Fruit fly (Drosophila melanogaster): ENCODE measurements around the gene CG9706.
A peak's percentile ranks its signal among the peaks of the same experiment; 100 is the strongest.

The CG9706 gene

DNA sequence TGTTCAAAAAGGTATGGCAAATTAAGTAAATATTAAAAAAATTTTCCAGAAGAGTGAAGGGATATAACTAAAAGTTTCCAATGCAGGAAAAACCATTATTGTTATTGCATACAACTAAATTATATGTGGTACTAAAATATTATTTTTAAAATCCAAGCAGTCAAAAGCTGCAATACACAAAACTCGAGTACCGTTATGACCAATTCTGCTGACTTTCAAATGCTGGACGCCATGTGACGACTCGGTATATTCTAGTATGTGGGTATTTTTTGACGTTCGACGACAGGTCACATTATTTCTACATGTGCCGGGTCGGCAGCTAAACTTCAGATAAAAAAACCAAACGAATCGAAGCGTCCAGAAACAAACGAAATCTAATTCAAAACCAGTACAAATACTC is 25.3 kb downstream of the CG9706 start:
- TF ChIP-seq usp (GFP tag; optimal IDR thresholded peaks at IDR 0.05) (no peak), CG8478 (optimal IDR thresholded peaks at IDR 0.05) (no peak)

DNA sequence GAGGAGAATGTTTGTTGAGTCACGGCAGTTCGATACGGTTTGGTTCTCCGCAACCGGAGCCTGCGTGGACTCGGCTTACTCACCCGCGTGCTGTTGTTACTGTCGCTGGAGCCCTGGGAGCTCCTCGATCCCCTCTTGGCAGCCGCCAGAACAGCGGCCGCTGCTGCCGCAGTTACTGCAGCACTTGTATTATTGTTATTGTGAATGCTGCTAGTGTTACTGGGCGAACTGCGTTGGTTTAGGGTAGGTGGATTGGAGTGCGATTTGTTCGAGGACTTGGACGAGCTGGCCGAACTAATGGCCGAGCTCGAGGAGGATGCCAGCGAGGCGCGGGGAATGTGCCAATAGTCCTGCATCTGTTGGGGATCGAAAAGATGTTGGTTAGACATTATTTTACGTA is 27.7 kb downstream of the CG9706 start:
- TF ChIP-seq Dll (optimal IDR thresholded peaks at IDR 0.05) (no peak), psq (optimal IDR thresholded peaks at IDR 0.05) (no peak)

DNA sequence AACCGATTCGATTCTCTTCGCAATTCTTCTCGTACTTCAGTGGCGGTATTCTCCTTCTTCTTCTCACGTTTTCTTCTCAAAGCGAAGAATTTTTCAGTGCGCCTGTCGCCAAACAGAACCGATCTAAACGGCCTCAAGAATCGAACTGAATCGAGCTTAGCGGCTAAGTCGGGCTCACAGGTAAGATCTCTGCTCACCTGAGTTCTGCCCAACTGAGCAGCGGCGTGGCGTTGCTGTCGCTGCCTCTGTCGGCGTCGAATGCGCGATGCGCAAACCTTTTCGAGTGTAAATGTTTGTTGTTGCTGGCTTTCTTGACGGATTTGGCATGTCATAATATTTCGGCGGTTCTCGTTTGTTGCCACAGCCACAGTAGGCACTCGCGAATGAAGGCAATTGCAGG is 29.1 kb downstream of the CG9706 start:
- no peak for TF ChIP-seq EcR (GFP tag; optimal IDR thresholded peaks at IDR 0.05)
- no peak for TF ChIP-seq usp (GFP tag; optimal IDR thresholded peaks at IDR 0.05)
- no peak for TF ChIP-seq CG8478 (optimal IDR thresholded peaks at IDR 0.05)
- no peak for TF ChIP-seq pan (optimal IDR thresholded peaks at IDR 0.05)
- no peak for TF ChIP-seq Dll (optimal IDR thresholded peaks at IDR 0.05)
- no peak for TF ChIP-seq psq (optimal IDR thresholded peaks at IDR 0.05)

DNA sequence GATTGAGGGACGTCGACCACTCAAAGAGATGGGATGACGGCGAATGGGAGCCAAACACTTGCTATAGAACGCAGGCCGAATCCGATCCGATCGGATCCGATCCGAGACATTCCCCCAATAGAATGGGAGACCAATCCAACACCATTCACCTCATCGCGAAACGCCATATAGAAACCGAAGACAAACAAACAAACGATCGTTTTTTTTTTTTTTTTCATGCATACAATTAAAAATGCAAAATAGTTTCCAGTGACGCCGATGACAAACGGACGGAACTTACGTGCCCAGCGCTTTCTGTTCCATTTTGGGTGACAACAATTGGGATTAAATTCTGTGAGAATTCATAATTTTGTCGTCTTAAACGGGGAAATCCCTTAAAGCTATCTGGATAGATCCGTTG is 31.2 kb downstream of the CG9706 start:
- TF ChIP-seq Dll (optimal IDR thresholded peaks at IDR 0.05) (no peak), CG8478 (optimal IDR thresholded peaks at IDR 0.05) (no peak), usp (GFP tag; optimal IDR thresholded peaks at IDR 0.05) (no peak), psq (optimal IDR thresholded peaks at IDR 0.05) (no peak), EcR (GFP tag; optimal IDR thresholded peaks at IDR 0.05) (no peak), pan (optimal IDR thresholded peaks at IDR 0.05) (no peak)

DNA sequence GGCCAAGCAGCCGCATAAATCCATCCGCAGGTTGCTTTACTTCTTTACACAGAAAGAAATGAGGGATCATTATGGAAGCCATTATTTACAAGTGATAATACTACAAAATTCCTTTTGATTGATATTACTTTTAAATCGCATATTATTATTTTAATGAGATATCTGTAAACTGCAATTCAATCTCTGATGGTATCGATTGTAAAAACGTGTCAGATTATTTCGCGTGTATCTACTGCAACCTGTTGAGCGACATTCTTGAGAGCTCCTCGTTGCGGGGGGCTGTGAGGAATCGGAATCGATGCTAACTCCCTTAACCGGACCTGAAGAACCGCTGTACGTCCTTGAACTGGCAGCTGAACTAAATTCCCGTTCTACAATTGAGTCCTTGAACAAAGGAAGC is 35.3 kb downstream of the CG9706 start:
- TF ChIP-seq pan (optimal IDR thresholded peaks at IDR 0.05) (no peak), EcR (GFP tag; optimal IDR thresholded peaks at IDR 0.05) (no peak), usp (GFP tag; optimal IDR thresholded peaks at IDR 0.05) (no peak), psq (optimal IDR thresholded peaks at IDR 0.05) (no peak), CG8478 (optimal IDR thresholded peaks at IDR 0.05) (no peak), Dll (optimal IDR thresholded peaks at IDR 0.05) (no peak)

DNA sequence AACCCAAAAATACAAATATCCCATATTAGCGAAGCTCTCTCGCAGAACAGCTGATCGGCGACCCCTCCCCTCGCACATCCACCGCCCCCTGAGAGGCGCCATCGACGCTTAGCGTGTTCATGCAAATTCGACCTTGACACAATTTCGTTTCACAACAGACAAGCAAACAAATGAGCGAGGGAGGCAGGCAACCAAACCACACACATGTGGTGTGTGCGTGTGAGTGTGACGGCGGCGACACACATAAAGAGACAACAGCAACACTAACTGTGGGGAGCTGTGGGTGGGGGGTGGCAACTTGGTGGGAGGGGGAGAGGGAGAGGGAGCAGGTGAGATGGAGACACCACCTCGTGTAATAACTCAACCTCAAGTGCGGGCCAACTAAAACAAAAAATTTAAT is 41.9 kb downstream of the CG9706 start:
- TF ChIP-seq psq (optimal IDR thresholded peaks at IDR 0.05) (no peak), EcR (GFP tag; optimal IDR thresholded peaks at IDR 0.05) (no peak), CG8478 (optimal IDR thresholded peaks at IDR 0.05) (no peak), pan (optimal IDR thresholded peaks at IDR 0.05) (no peak), Dll (optimal IDR thresholded peaks at IDR 0.05) (no peak), usp (GFP tag; optimal IDR thresholded peaks at IDR 0.05) (no peak)

DNA sequence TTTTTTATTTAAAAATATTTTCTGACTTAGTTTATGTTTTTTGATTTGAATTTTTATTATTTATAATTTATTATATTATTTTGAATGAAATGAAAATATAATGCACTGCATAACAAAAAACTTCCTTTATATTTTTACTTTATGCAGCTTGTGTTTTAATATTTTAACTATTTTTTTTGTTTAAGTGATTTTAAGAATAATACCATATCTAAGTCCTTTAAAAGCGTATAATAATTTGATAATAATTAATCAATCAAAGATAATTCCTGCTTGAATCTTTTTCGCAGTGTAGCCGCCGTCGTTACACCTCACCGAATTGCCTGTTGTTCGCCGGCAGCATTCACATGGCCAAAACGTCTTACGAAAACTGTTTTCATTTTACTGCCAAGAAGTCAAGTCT is 42.4 kb downstream of the CG9706 start:
- no peak for TF ChIP-seq CG8478 (optimal IDR thresholded peaks at IDR 0.05)
- TF ChIP-seq pan (optimal IDR thresholded peaks at IDR 0.05): no peak
- no peak for TF ChIP-seq Dll (optimal IDR thresholded peaks at IDR 0.05)
- TF ChIP-seq usp (GFP tag; optimal IDR thresholded peaks at IDR 0.05): no peak
- TF ChIP-seq EcR (GFP tag; optimal IDR thresholded peaks at IDR 0.05): no peak
- no peak for TF ChIP-seq psq (optimal IDR thresholded peaks at IDR 0.05)

DNA sequence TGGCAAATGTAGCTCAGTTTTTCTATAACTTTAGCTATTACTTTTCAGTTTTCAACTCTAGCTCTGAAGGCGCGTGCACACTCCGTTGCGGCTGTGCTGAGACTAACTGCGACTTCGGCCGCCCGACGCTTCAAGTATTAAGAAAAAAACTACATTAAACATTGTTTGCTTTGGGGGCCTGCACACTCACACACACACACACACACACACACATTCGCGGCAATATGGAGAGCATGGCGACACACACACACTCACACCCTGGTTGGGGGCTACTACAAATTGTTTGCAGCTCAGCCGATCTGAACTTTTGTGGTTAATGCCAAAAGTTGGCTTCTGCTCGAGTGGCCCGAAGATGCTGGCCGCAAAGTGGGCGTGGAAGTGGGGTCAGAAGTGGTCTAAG is 46.2 kb downstream of the CG9706 start, which contains the start of gene CG13024:
Gene CG13024, minus strand, starts transcription at position 108 of the 400 bp plus-strand sequence.
- TF ChIP-seq usp (GFP tag; optimal IDR thresholded peaks at IDR 0.05) (no peak), pan (optimal IDR thresholded peaks at IDR 0.05) (no peak), EcR (GFP tag; optimal IDR thresholded peaks at IDR 0.05) (no peak), psq (optimal IDR thresholded peaks at IDR 0.05) (no peak), CG8478 (optimal IDR thresholded peaks at IDR 0.05) (no peak)

DNA sequence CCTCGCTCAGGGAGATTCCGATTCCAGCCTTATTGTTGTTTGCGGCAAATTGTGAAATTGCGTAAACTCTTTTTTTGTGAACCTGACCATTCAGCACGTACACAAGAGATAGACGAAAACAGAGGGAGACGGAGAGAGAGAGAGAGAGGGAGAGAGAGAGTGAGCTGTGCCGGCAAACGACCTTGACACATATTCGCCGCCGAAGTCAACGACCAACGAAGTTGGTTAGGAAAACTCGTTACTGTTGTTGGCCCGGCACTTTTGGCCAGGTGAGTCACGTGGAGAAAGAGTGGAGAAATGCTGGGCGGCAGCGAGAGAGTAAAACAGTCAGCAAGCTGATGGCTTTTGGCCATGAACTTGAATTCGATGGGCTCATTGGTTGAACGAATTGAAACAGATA is 47.2 kb downstream of the CG9706 start:
- TF ChIP-seq CG8478 (optimal IDR thresholded peaks at IDR 0.05): no peak
- TF ChIP-seq usp (GFP tag; optimal IDR thresholded peaks at IDR 0.05): no peak
- TF ChIP-seq psq (optimal IDR thresholded peaks at IDR 0.05): no peak
- peak in 1 of 2 experiments; percentile 29 for TF ChIP-seq EcR (GFP tag; optimal IDR thresholded peaks at IDR 0.05)
- no peak for TF ChIP-seq Dll (optimal IDR thresholded peaks at IDR 0.05)
- TF ChIP-seq pan (optimal IDR thresholded peaks at IDR 0.05): no peak

Measured in whole organism.